Fruit fly (Drosophila melanogaster): ENCODE results near the gene CG31198.

CG31198 gene

dm6 chr3R:21753974-21754373 lies at the start of gene CG31198:
Gene CG31198 (plus strand): TSS chr3R:21754324.
- TF ChIP-seq CG14965 (GFP tag; optimal IDR thresholded peaks at IDR 0.05; ENCODE audit: borderline replicate concordance) = no peak
- TF ChIP-seq CG1529 (GFP tag; optimal IDR thresholded peaks at IDR 0.05) = no peak
- TF ChIP-seq CG7357 (GFP tag; IDR thresholded peaks at IDR 0.05) = no peak
- no peak for TF ChIP-seq so (GFP tag; IDR thresholded peaks at IDR 0.05)
- no peak for TF ChIP-seq kni (GFP tag; optimal IDR thresholded peaks at IDR 0.05)
- TF ChIP-seq sug (tag; optimal IDR thresholded peaks at IDR 0.05) = peak; percentile 65
- no peak for TF ChIP-seq CG15514 (GFP tag; optimal IDR thresholded peaks at IDR 0.05)
- TF ChIP-seq Hey (tag; optimal IDR thresholded peaks at IDR 0.05) = peak; percentile 86
- peak; percentile 42 for TF ChIP-seq exex (tag; optimal IDR thresholded peaks at IDR 0.05)
- peak; percentile 66 for TF ChIP-seq grn (GFP tag; optimal IDR thresholded peaks at IDR 0.05)
- no peak for TF ChIP-seq mirr (GFP tag; optimal IDR thresholded peaks at IDR 0.05)
- TF ChIP-seq CrebB (tag; optimal IDR thresholded peaks at IDR 0.05) = no peak
- peak in 1 of 2 experiments; percentile 72 for TF ChIP-seq Pdp1 (GFP tag; optimal IDR thresholded peaks at IDR 0.05)
- TF ChIP-seq shn (GFP tag; optimal IDR thresholded peaks at IDR 0.05) = no peak
- TF ChIP-seq sens-2 (GFP tag; IDR thresholded peaks at IDR 0.05) = peak; percentile 62; the same call in 1 of the 2 replicates
- TF ChIP-seq jumu (GFP tag; optimal IDR thresholded peaks at IDR 0.05) = no peak
- peak; percentile 36 for TF ChIP-seq CG34376 (GFP tag; optimal IDR thresholded peaks at IDR 0.05)
- no peak for TF ChIP-seq CG2889 (GFP tag; IDR thresholded peaks at IDR 0.05)
- TF ChIP-seq GATAe (GFP tag; conservative IDR thresholded peaks at IDR 0.05) = peak; percentile 74

- TF ChIP-seq grau (tag; optimal IDR thresholded peaks at IDR 0.05) = no peak
- TF ChIP-seq HmgZ (tag; optimal IDR thresholded peaks at IDR 0.05) = no peak
- peak; percentile 30; the same call in 1 of the 2 replicates for TF ChIP-seq Drgx (GFP tag; IDR thresholded peaks at IDR 0.05)
- no peak for TF ChIP-seq Med (GFP tag)
- no peak for TF ChIP-seq CG31224 (GFP tag; IDR thresholded peaks at IDR 0.05)
- TF ChIP-seq CG2889 (GFP tag; IDR thresholded peaks at IDR 0.05) = 0 out of 3 replicates have a peak, but pooled peaks have one; percentile 13
- no peak for TF ChIP-seq z (GFP tag; IDR thresholded peaks at IDR 0.05)
- no peak for TF ChIP-seq CG12219 (GFP tag; optimal IDR thresholded peaks at IDR 0.05)
- no peak for TF ChIP-seq esg (GFP tag; conservative IDR thresholded peaks at IDR 0.05)
- TF ChIP-seq bowl (GFP tag; IDR thresholded peaks at IDR 0.05) = no peak
- TF ChIP-seq CG11456 (GFP tag; IDR thresholded peaks at IDR 0.05) = no peak
- TF ChIP-seq nom (GFP tag; optimal IDR thresholded peaks at IDR 0.05) = no peak
- no peak for TF ChIP-seq Doc3 (GFP tag; IDR thresholded peaks at IDR 0.05; ENCODE audit: partially characterized antibody)
- no peak for TF ChIP-seq CG16779 (GFP tag; IDR thresholded peaks at IDR 0.05)
Observed at dm6 chr3R:21704439-21704838, 49.7 kb upstream of the CG31198 start.

dm6 chr3R:21719420-21719933 lies 34.6 kb upstream of the CG31198 start, which contains the start of gene CG31176:
Gene CG31176 (minus strand): TSS chr3R:21719660.
- no peak for TF ChIP-seq Six4 (GFP tag; optimal IDR thresholded peaks at IDR 0.05)
- TF ChIP-seq kni (GFP tag; optimal IDR thresholded peaks at IDR 0.05) = no peak
- TF ChIP-seq CG8290 (GFP tag; optimal IDR thresholded peaks at IDR 0.05) = no peak
- peak in 1 of 2 experiments; percentile 18 for TF ChIP-seq CG8290 (tag; optimal IDR thresholded peaks at IDR 0.05)
- peak; percentile 84; the same call in 3 of the 4 replicates for TF ChIP-seq chinmo (GFP tag; IDR thresholded peaks at IDR 0.05; ENCODE audit: partially characterized antibody)
- TF ChIP-seq CG18262 (tag; optimal IDR thresholded peaks at IDR 0.05) = no peak
- TF ChIP-seq ato (GFP tag; IDR thresholded peaks at IDR 0.05; ENCODE audit: partially characterized antibody) = 0 out of 2 replicates have a peak, but pooled peaks have one; percentile 23
- no peak for TF ChIP-seq shn (GFP tag; optimal IDR thresholded peaks at IDR 0.05)
- TF ChIP-seq CG7963 (GFP tag; IDR thresholded peaks at IDR 0.05; ENCODE audit: partially characterized antibody) = no peak
- no peak for TF ChIP-seq Tbp (GFP tag; optimal IDR thresholded peaks at IDR 0.05)
- peak; percentile 24; the same call in 1 of the 3 replicates for TF ChIP-seq ci (GFP tag; IDR thresholded peaks at IDR 0.05)
- TF ChIP-seq ac (GFP tag; optimal IDR thresholded peaks at IDR 0.05) = no peak
- no peak for TF ChIP-seq nmo (GFP tag; optimal IDR thresholded peaks at IDR 0.05)
- no peak for TF ChIP-seq CG31441 (GFP tag; IDR thresholded peaks at IDR 0.05)
- no peak for TF ChIP-seq CG6813 (GFP tag; optimal IDR thresholded peaks at IDR 0.05)
- TF ChIP-seq Neu2 (GFP tag; optimal IDR thresholded peaks at IDR 0.05; ENCODE audit: borderline replicate concordance) = no peak
- peak in 1 of 2 experiments; percentile 52 for TF ChIP-seq Trl (optimal IDR thresholded peaks at IDR 0.05)
- TF ChIP-seq Trl (GFP tag; optimal IDR thresholded peaks at IDR 0.05) = no peak
- no peak for TF ChIP-seq Dip3 (GFP tag; optimal IDR thresholded peaks at IDR 0.05)

All from whole organism, embryonic.